Fruit fly (Drosophila melanogaster): Measurements from ENCODE around the gene Jon65Aiv.

Gene Jon65Aiv

dm6 chr3L:6074975-6075692 lies 36.2 kb downstream of the Jon65Aiv start, which contains the start of the genes CG13295 and CG6610 (continued):
- peak; percentile 58; the same call in 1 of the 2 replicates for TF ChIP-seq CG7372 (GFP tag; IDR thresholded peaks at IDR 0.05)
- peak; percentile 22 for TF ChIP-seq CG9437 (GFP tag; optimal IDR thresholded peaks at IDR 0.05)
- TF ChIP-seq HLH54F (GFP tag; optimal IDR thresholded peaks at IDR 0.05), result peak; percentile 31
- peak; percentile 38; the same call in 1 of the 2 replicates for TF ChIP-seq CG32767 (GFP tag; IDR thresholded peaks at IDR 0.05)
- peak; percentile 42; the same call in 1 of the 2 replicates for TF ChIP-seq CG4404 (GFP tag; IDR thresholded peaks at IDR 0.05)
- no peak for TF ChIP-seq zfh1 (GFP tag; IDR thresholded peaks at IDR 0.05)
- TF ChIP-seq CG9609 (GFP tag; optimal IDR thresholded peaks at IDR 0.05), result peak; percentile 31
- peak; percentile 52 for TF ChIP-seq unpg (GFP tag; optimal IDR thresholded peaks at IDR 0.05)
- peak; percentile 5 for TF ChIP-seq kah (GFP tag; optimal IDR thresholded peaks at IDR 0.05)
- TF ChIP-seq ewg (GFP tag; optimal IDR thresholded peaks at IDR 0.05), result peak; percentile 48
- TF ChIP-seq Blimp-1 (GFP tag; optimal IDR thresholded peaks at IDR 0.05), result no peak
- TF ChIP-seq grn (GFP tag; optimal IDR thresholded peaks at IDR 0.05), result no peak
- peak; percentile 55 for TF ChIP-seq CG10979 (tag; optimal IDR thresholded peaks at IDR 0.05)
- peak; percentile 27 for TF ChIP-seq az2 (GFP tag; optimal IDR thresholded peaks at IDR 0.05)
- TF ChIP-seq stwl (tag; optimal IDR thresholded peaks at IDR 0.05), result peak; percentile 58
- no peak for TF ChIP-seq CG4360 (GFP tag; IDR thresholded peaks at IDR 0.05)
- TF ChIP-seq shn (GFP tag; optimal IDR thresholded peaks at IDR 0.05), result peak; percentile 19
- no peak for TF ChIP-seq CG2199 (GFP tag; IDR thresholded peaks at IDR 0.05)
- TF ChIP-seq Lhr (GFP tag; optimal IDR thresholded peaks at IDR 0.05), result peak; percentile 13
- peak; percentile 76 for TF ChIP-seq CG2120 (GFP tag; optimal IDR thresholded peaks at IDR 0.05)
- peak; percentile 72 for TF ChIP-seq CG15696 (tag; optimal IDR thresholded peaks at IDR 0.05)
- peak; percentile 41; the same call in 1 of the 2 replicates for TF ChIP-seq sob (GFP tag; IDR thresholded peaks at IDR 0.05)
- TF ChIP-seq cwo (GFP tag; optimal IDR thresholded peaks at IDR 0.05), result no peak
- TF ChIP-seq ato (GFP tag; IDR thresholded peaks at IDR 0.05; ENCODE audit: partially characterized antibody), result no peak
- TF ChIP-seq BEAF-32 (GFP tag; optimal IDR thresholded peaks at IDR 0.05), result peak; percentile 38
- peak; percentile 36 for TF ChIP-seq CG15011 (GFP tag; optimal IDR thresholded peaks at IDR 0.05)
- TF ChIP-seq CG13624 (GFP tag; optimal IDR thresholded peaks at IDR 0.05), result peak; percentile 35
- TF ChIP-seq tll (GFP tag; optimal IDR thresholded peaks at IDR 0.05), result peak in 1 of 2 experiments; percentile 52
- TF ChIP-seq CG15514 (GFP tag; optimal IDR thresholded peaks at IDR 0.05), result peak; percentile 59
- peak; percentile 79 for TF ChIP-seq MESR4 (GFP tag; optimal IDR thresholded peaks at IDR 0.05)
- no peak for TF ChIP-seq yki (optimal IDR thresholded peaks at IDR 0.05)
- TF ChIP-seq CG3838 (GFP tag; optimal IDR thresholded peaks at IDR 0.05), result peak; percentile 15
- no peak for TF ChIP-seq E2f1 (GFP tag; IDR thresholded peaks at IDR 0.05)
- TF ChIP-seq CG12071 (GFP tag; optimal IDR thresholded peaks at IDR 0.05), result no peak
- peak; percentile 69 for TF ChIP-seq CG34376 (GFP tag; optimal IDR thresholded peaks at IDR 0.05)
- peak; percentile 1 for TF ChIP-seq Spps (tag; optimal IDR thresholded peaks at IDR 0.05)
- TF ChIP-seq prd (optimal IDR thresholded peaks at IDR 0.05), result no peak
- TF ChIP-seq prd (GFP tag; IDR thresholded peaks at IDR 0.05), result peak; percentile 75
- TF ChIP-seq croc (GFP tag; conservative IDR thresholded peaks at IDR 0.05), result peak; percentile 48; the same call in 2 of the 3 replicates
- TF ChIP-seq HmgD (GFP tag; optimal IDR thresholded peaks at IDR 0.05), result no peak
- TF ChIP-seq CG2116 (GFP tag; optimal IDR thresholded peaks at IDR 0.05), result peak; percentile 41
- 0 out of 4 replicates have a peak, but pooled peaks have one; percentile 23 for TF ChIP-seq Dll (GFP tag; IDR thresholded peaks at IDR 0.05; ENCODE audit: partially characterized antibody)
- peak; percentile 28 for TF ChIP-seq CG7556 (GFP tag; optimal IDR thresholded peaks at IDR 0.05)
- TF ChIP-seq Opbp (GFP tag; IDR thresholded peaks at IDR 0.05; ENCODE audit: partially characterized antibody), result no peak
- TF ChIP-seq tin (GFP tag; optimal IDR thresholded peaks at IDR 0.05), result peak; percentile 57
- peak; percentile 20; the same call in 1 of the 3 replicates for TF ChIP-seq H15 (GFP tag; IDR thresholded peaks at IDR 0.05)
- no peak for TF ChIP-seq Atf-2 (GFP tag; optimal IDR thresholded peaks at IDR 0.05)
- peak in 1 of 3 experiments; percentile 71 for TF ChIP-seq lola (GFP tag; optimal IDR thresholded peaks at IDR 0.05)
